Worm (Caenorhabditis elegans): ENCODE measurements around the gene eef-1G.
A peak's percentile ranks its signal among the peaks of the same experiment; 100 is the strongest.

Gene eef-1G

DNA sequence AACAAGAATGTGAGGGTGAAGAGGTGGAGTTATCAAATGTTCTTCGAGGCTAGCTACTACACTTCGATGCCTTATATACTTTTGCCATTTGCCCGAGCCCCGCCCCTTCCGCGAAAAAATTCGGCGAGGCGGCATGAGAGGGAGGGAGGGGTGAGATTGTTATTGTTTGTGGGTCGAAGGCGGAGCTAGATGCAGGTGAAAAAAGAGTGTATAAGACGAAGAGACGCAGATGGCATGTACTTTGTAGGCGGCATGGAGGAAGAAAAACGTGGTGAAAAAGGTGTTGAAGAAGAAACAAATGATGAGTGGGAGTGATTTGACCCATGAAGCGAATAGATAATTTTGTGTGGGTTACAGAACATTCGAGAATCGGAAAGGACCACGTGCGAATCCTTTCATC lies 46.9 kb downstream of the eef-1G start, which contains the start of gene C13G3.1 (continued):
- TF ChIP-seq fkh-10 (GFP tag; optimal IDR thresholded peaks at IDR 0.05) = no peak
- peak; percentile 30 for TF ChIP-seq fkh-8 (tag; optimal IDR thresholded peaks at IDR 0.05)
- TF ChIP-seq rnt-1 (tag; optimal IDR thresholded peaks at IDR 0.05) = no peak
- TF ChIP-seq nhr-11 (tag; optimal IDR thresholded peaks at IDR 0.05) = no peak
- TF ChIP-seq sox-4 (tag; optimal IDR thresholded peaks at IDR 0.05) = no peak
- TF ChIP-seq vab-15 (tag; optimal IDR thresholded peaks at IDR 0.05) = no peak
- TF ChIP-seq nhr-20 (tag; optimal IDR thresholded peaks at IDR 0.05) = peak; percentile 14

DNA sequence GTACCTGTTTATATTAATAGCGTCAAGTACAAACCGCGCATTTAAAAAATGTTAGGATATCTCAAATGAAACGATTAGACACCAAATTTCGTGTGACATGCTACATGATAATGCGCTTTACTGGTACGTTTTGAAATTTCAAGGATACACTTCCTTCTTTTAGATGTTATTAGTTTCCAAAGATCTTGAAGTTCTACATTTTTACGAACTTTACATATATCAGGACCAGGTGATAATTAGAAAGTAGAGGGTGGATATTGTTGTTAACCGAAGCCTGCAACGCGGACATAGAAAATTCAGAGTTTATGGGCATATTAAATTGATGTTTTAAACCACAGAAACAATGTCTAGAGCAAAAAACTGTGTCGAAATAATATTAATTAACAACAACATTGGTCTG lies 47.7 kb downstream of the eef-1G start:
- TF ChIP-seq F16B12.6 (tag; optimal IDR thresholded peaks at IDR 0.05) (no peak), ces-1 (GFP tag; optimal IDR thresholded peaks at IDR 0.05) (no peak), hpl-2 (GFP tag; optimal IDR thresholded peaks at IDR 0.05) (no peak), grh-1 (GFP tag; IDR thresholded peaks at IDR 0.05) (no peak), elt-3 (tag; optimal IDR thresholded peaks at IDR 0.05) (no peak), jun-1 (tag; optimal IDR thresholded peaks at IDR 0.05) (no peak), nhr-19 (GFP tag; conservative IDR thresholded peaks at IDR 0.05) (no peak), rnt-1 (tag; optimal IDR thresholded peaks at IDR 0.05) (no peak)

DNA sequence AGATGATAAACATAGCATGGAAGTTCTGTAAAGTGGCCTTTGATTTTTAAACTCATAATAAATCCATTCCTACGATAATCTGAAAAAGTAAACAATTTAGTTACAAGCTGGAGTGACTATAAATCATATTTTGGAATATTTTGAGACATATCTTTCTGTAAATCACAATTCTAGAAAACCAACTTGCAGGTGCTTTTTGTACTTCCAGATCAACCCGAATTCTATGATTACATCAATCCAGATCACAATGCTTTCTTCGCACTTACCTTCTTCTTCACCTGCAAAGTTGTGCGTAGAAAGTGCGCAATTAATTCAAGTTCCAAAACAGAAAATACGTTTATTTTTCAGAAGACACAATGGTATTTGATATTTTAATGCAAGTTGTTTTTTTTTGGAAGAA lies 49.2 kb downstream of the eef-1G start:
- TF ChIP-seq hlh-4 (tag; optimal IDR thresholded peaks at IDR 0.05) (peak; percentile 91), nhr-71 (tag; optimal IDR thresholded peaks at IDR 0.05) (peak; percentile 33), lir-3 (tag; optimal IDR thresholded peaks at IDR 0.05; ENCODE audit: poor library complexity) (no peak), unc-62 (GFP tag; optimal IDR thresholded peaks at IDR 0.05) (no peak), dsc-1 (tag; optimal IDR thresholded peaks at IDR 0.05) (no peak), lin-39 (tag; optimal IDR thresholded peaks at IDR 0.05) (no peak), nhr-47 (tag; optimal IDR thresholded peaks at IDR 0.05) (peak; percentile 4)

DNA sequence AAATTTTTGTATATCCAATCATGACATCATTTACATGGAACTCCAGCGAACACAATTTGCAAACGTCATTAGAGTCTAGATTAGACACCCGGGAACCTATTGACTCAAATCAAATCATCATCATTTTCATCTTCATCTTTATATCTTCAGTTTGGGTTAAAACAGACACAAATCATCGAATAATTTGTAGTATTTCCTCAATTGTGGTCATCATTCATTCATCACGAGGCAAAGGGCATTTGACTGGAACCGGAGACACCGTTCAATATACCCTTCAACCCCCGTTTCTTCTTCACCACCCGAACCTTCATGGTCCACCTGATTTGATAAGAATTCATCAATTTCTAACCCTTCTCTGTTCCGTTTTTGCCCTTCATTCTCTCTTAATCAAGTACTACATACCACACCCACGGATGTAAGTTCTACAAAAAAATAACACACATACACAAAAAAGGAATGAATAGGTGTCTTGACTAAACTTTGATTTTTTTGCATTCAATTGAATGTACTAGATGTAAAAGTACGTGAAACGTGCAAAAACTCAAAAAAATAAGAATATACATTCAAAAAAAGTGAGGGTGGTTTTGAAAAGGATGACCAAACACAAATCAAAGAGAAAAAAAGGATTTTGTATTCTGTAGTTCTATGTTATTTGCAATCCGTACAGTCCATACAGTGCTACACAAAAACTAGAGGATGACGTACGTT lies 51.5 kb downstream of the eef-1G start:
- TF ChIP-seq xbp-1 (tag; optimal IDR thresholded peaks at IDR 0.05) = no peak
- no peak for TF ChIP-seq pqm-1 (tag; optimal IDR thresholded peaks at IDR 0.05)
- TF ChIP-seq nhr-20 (tag; optimal IDR thresholded peaks at IDR 0.05) = no peak
- TF ChIP-seq efl-1 (optimal IDR thresholded peaks at IDR 0.05) = no peak
- peak in 1 of 2 experiments; percentile 72 for TF ChIP-seq efl-1 (GFP tag; optimal IDR thresholded peaks at IDR 0.05 in 1 of 2)
- no peak for TF ChIP-seq C16A3.4 (tag; optimal IDR thresholded peaks at IDR 0.05)
- TF ChIP-seq ama-1 (optimal IDR thresholded peaks at IDR 0.05) = no peak
- TF ChIP-seq nhr-90 (tag; optimal IDR thresholded peaks at IDR 0.05; ENCODE audit: poor library complexity) = no peak
- no peak for TF ChIP-seq aha-1 (tag; optimal IDR thresholded peaks at IDR 0.05)
- TF ChIP-seq ceh-8 (GFP tag; optimal IDR thresholded peaks at IDR 0.05) = no peak
- TF ChIP-seq mab-9 (GFP tag; IDR thresholded peaks at IDR 0.05) = no peak
- TF ChIP-seq ceh-90 (tag; optimal IDR thresholded peaks at IDR 0.05) = no peak
- TF ChIP-seq egl-13 (tag; optimal IDR thresholded peaks at IDR 0.05) = no peak
- no peak for TF ChIP-seq dsc-1 (tag; optimal IDR thresholded peaks at IDR 0.05)
- TF ChIP-seq mef-2 (tag; optimal IDR thresholded peaks at IDR 0.05) = no peak
- TF ChIP-seq elt-2 (tag; optimal IDR thresholded peaks at IDR 0.05) = no peak
- TF ChIP-seq lin-14 (GFP tag; optimal IDR thresholded peaks at IDR 0.05) = peak; percentile 5
- no peak for TF ChIP-seq lir-3 (tag; optimal IDR thresholded peaks at IDR 0.05; ENCODE audit: poor library complexity)
- TF ChIP-seq blmp-1 (tag; optimal IDR thresholded peaks at IDR 0.05) = no peak
- TF ChIP-seq nhr-85 (tag) = peak; percentile 58
- no peak for TF ChIP-seq alr-1 (tag; optimal IDR thresholded peaks at IDR 0.05; ENCODE audit: borderline replicate concordance)
- no peak for TF ChIP-seq unc-30 (tag; optimal IDR thresholded peaks at IDR 0.05)
- no peak for TF ChIP-seq irx-1 (tag; optimal IDR thresholded peaks at IDR 0.05)
- no peak for TF ChIP-seq C04F5.9 (tag; optimal IDR thresholded peaks at IDR 0.05)
- peak in 1 of 2 experiments; percentile 1 for TF ChIP-seq lin-35 (GFP tag; optimal IDR thresholded peaks at IDR 0.05)

Data from whole organism, L1 larva.